Worm (Caenorhabditis elegans) whole organism, late embryonic: ENCODE data around the gene clec-48.

Experiments used
- T23F11.4 ChIP-seq: fragments of 200-800 bp; sonication (Bioruptor generic); optimal IDR thresholded peaks from 2 replicates; lab custom pipeline; 2018; ENCODE audit warnings: mild to moderate bottlenecking, missing genetic modification characterization, missing compliant biosample characterization
- Y22D7AL.16 ChIP-seq: sonication (generic microtip); optimal IDR thresholded peaks from 2 replicates; lab custom pipeline; 2016; ENCODE audit warnings: missing genetic modification characterization, missing compliant biosample characterization
- ama-1 ChIP-seq: fragments of 150-350 bp; optimal IDR thresholded peaks from 2 replicates; lab custom pipeline; 2014
- ceh-14 ChIP-seq: sonication (generic microtip); optimal IDR thresholded peaks from 2 replicates; lab custom pipeline; 2016; ENCODE audit warnings: missing genotype, missing genetic modification characterization, missing compliant biosample characterization
- ceh-2 ChIP-seq: sonication (generic microtip); optimal IDR thresholded peaks from 2 replicates; lab custom pipeline; 2016; ENCODE audit warnings: missing genotype, missing genetic modification characterization, missing compliant biosample characterization
- ceh-30 ChIP-seq: fragments of 150-350 bp; optimal IDR thresholded peaks from 2 replicates; lab custom pipeline; 2014; ENCODE audit warnings: missing biosample characterization, missing genetic modification characterization
- ceh-48 ChIP-seq: sonication (generic microtip); optimal IDR thresholded peaks from 2 replicates; lab custom pipeline; 2016; ENCODE audit warnings: missing genetic modification characterization, inconsistent platforms, missing compliant biosample characterization
- dmd-4 ChIP-seq: sonication (generic microtip); optimal IDR thresholded peaks from 2 replicates; lab custom pipeline; 2016; ENCODE audit warnings: borderline replicate concordance, missing genetic modification characterization, missing compliant biosample characterization
- hlh-13 ChIP-seq: fragments of 200-800 bp; sonication (Bioruptor generic); optimal IDR thresholded peaks from 2 replicates; lab custom pipeline; 2018; ENCODE audit warnings: mild to moderate bottlenecking, missing genetic modification characterization, missing compliant biosample characterization
- mec-3 ChIP-seq: sonication (generic microtip); optimal IDR thresholded peaks from 2 replicates; lab custom pipeline; 2016; ENCODE audit warnings: borderline replicate concordance, missing genetic modification characterization, missing compliant biosample characterization
- nhr-11 ChIP-seq: fragments of 150-350 bp; optimal IDR thresholded peaks from 2 replicates; lab custom pipeline; 2014; ENCODE audit warnings: missing biosample characterization, missing genetic modification characterization
- pax-1 ChIP-seq: fragments of 150-350 bp; optimal IDR thresholded peaks from 2 replicates; lab custom pipeline; 2014; ENCODE audit warnings: missing biosample characterization, missing genetic modification characterization
- pha-4 ChIP-seq: fragments of 150-350 bp; optimal IDR thresholded peaks from 2 replicates; lab custom pipeline; 2018; ENCODE audit warnings: missing biosample characterization, missing genetic modification reagents, missing genetic modification characterization
- pqm-1 ChIP-seq: sonication (generic microtip); optimal IDR thresholded peaks from 2 replicates; lab custom pipeline; 2016; ENCODE audit warnings: missing genetic modification characterization, missing compliant biosample characterization

DNA sequence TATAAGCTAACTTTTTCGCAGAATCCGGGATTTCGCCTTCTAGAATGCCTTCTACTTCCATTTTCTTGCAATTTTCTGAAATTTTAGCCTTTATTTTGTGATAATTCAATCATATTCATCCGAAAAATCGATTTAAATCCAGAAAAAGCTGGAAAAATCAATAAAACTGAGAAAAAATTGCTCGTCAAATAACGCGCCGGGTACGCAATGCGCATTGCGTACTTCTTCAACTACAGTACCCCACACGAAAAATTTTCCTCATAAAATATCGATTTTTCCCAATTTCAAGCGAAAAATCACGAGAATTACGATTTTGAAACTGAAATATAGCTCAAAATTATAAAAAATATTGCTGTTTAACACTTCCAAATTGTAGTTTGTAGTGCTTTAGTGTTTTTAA, 26.8 kb upstream of the clec-48 start, which contains the start of gene Y37H2A.12:
- TF ChIP-seq mec-3, result no peak
- no peak for TF ChIP-seq ama-1 (lab: Kevin White, UChicago)
- TF ChIP-seq ceh-48 (tag; lab: Kevin White, UChicago), result no peak
- no peak for TF ChIP-seq Y22D7AL.16
- TF ChIP-seq pqm-1 (tag; lab: Kevin White, UChicago), result no peak
- no peak for TF ChIP-seq pha-4 (tag; lab: Kevin White, UChicago)
- no peak for TF ChIP-seq dmd-4 (tag; lab: Kevin White, UChicago)
- TF ChIP-seq ceh-2 (tag; lab: Kevin White, UChicago), result no peak
- TF ChIP-seq T23F11.4 (GFP tag; lab: Kevin White, UChicago), result no peak
- no peak for TF ChIP-seq pax-1 (tag; lab: Kevin White, UChicago)
- no peak for TF ChIP-seq ceh-30 (tag; lab: Kevin White, UChicago)
- TF ChIP-seq ceh-14 (tag; lab: Kevin White, UChicago), result no peak
- no peak for TF ChIP-seq hlh-13 (GFP tag; lab: Kevin White, UChicago)
- TF ChIP-seq nhr-11 (tag; lab: Kevin White, UChicago), result no peak
